Worm (Caenorhabditis elegans) whole organism, early embryonic: ENCODE measurements around the gene B0432.7.

Experiments used
- F13C5.2 ChIP-seq: sonication (generic microtip); optimal IDR thresholded peaks from 2 replicates; lab custom pipeline; 2017; ENCODE audit warnings: mild to moderate bottlenecking, missing genetic modification characterization, inconsistent platforms, missing compliant biosample characterization
- aly-1 ChIP-seq: sonication (generic microtip); optimal IDR thresholded peaks from 2 replicates; lab custom pipeline; 2016; ENCODE audit warnings: missing genetic modification characterization, missing compliant biosample characterization
- ama-1 ChIP-seq: fragments of 150-350 bp; optimal IDR thresholded peaks from 2 replicates; lab custom pipeline; 2014
- ceh-36 ChIP-seq: sonication (generic microtip); optimal IDR thresholded peaks from 2 replicates; lab custom pipeline; 2016; ENCODE audit warnings: missing genetic modification characterization, inconsistent platforms, missing compliant biosample characterization
- ets-7 ChIP-seq: sonication (generic microtip); optimal IDR thresholded peaks from 2 replicates; lab custom pipeline; 2016; ENCODE audit warnings: missing genotype, missing genetic modification characterization, missing compliant biosample characterization
- flt-1 ChIP-seq: fragments of 200-800 bp; sonication (Bioruptor generic); IDR thresholded peaks from 2 replicates; pipeline ENCODE4 v1.3.6; 2022; ENCODE audit warnings: missing genetic modification characterization, missing compliant biosample characterization
- hmg-4 ChIP-seq: fragments of 200-800 bp; sonication (Bioruptor generic); optimal IDR thresholded peaks from 2 replicates; lab custom pipeline; 2018; ENCODE audit warnings: mild to moderate bottlenecking, missing genetic modification characterization, missing compliant biosample characterization
- hnd-1 ChIP-seq: sonication (generic microtip); optimal IDR thresholded peaks from 2 replicates; lab custom pipeline; 2016; ENCODE audit warnings: missing genetic modification characterization, missing compliant biosample characterization
- scrt-1 ChIP-seq: fragments of 200-800 bp; sonication (Bioruptor generic); IDR thresholded peaks from 2 replicates; pipeline ENCODE4 v1.3.6; 2022; ENCODE audit warnings: missing genetic modification characterization, missing compliant biosample characterization
- sea-1 ChIP-seq: fragments of 200-800 bp; sonication (Bioruptor generic); conservative IDR thresholded peaks from 2 replicates; pipeline ENCODE4 v1.3.6; 2022; ENCODE audit warnings: missing genetic modification characterization, missing compliant biosample characterization
- tbx-11 ChIP-seq: fragments of 200-800 bp; sonication (Bioruptor generic); IDR thresholded peaks from 2 replicates; pipeline ENCODE4 v1.3.6; 2022; ENCODE audit warnings: missing genetic modification characterization, missing compliant biosample characterization
- tbx-37 ChIP-seq: fragments of 200-800 bp; sonication (Bioruptor generic); conservative IDR thresholded peaks from 2 replicates; pipeline ENCODE4 v1.3.6; 2022; ENCODE audit warnings: missing genetic modification reagents, missing genetic modification characterization, missing compliant biosample characterization
- tra-4 ChIP-seq: sonication (generic microtip); optimal IDR thresholded peaks from 2 replicates; lab custom pipeline; 2017; ENCODE audit warnings: missing genetic modification characterization, missing compliant biosample characterization

ce11 chrII:232641-233040 lies 41.1 kb downstream of the B0432.7 start, which contains the start of gene Y43H11AL.1:
- TF ChIP-seq hmg-4 (no peak), ama-1 (lab: Kevin White, UChicago) (no peak), aly-1 (tag; lab: Kevin White, UChicago) (no peak), flt-1 (GFP tag; lab: Robert Waterston, UW) (no peak), tra-4 (tag; lab: Kevin White, UChicago) (no peak), tbx-37 (GFP tag; lab: Robert Waterston, UW) (no peak), ceh-36 (tag; lab: Kevin White, UChicago) (no peak), sea-1 (GFP tag; lab: Robert Waterston, UW) (no peak), scrt-1 (GFP tag; lab: Robert Waterston, UW) (no peak), ets-7 (tag; lab: Kevin White, UChicago) (no peak), F13C5.2 (tag; lab: Kevin White, UChicago) (no peak), tbx-11 (GFP tag; lab: Robert Waterston, UW) (no peak), hnd-1 (no peak)
